Worm (Caenorhabditis elegans) whole organism, late embryonic: ENCODE data around the gene asns-1.

Experiments used
- K02D7.2 ChIP-seq: sonication (generic microtip); optimal IDR thresholded peaks from 2 replicates; lab custom pipeline; 2017; ENCODE audit warnings: mild to moderate bottlenecking, missing genetic modification characterization, missing compliant biosample characterization
- ceh-14 ChIP-seq: sonication (generic microtip); optimal IDR thresholded peaks from 2 replicates; lab custom pipeline; 2016; ENCODE audit warnings: missing genotype, missing genetic modification characterization, missing compliant biosample characterization
- ceh-22 ChIP-seq: sonication (generic microtip); optimal IDR thresholded peaks from 2 replicates; lab custom pipeline; 2017; ENCODE audit warnings: missing biosample characterization, missing genetic modification characterization
- ceh-30 ChIP-seq: fragments of 150-350 bp; optimal IDR thresholded peaks from 2 replicates; lab custom pipeline; 2014; ENCODE audit warnings: missing biosample characterization, missing genetic modification characterization
- elt-2 ChIP-seq: sonication (generic microtip); optimal IDR thresholded peaks from 2 replicates; lab custom pipeline; 2016; ENCODE audit warnings: missing genetic modification reagents, missing genetic modification characterization, missing compliant biosample characterization
- nhr-11 ChIP-seq: fragments of 150-350 bp; optimal IDR thresholded peaks from 2 replicates; lab custom pipeline; 2014; ENCODE audit warnings: missing biosample characterization, missing genetic modification characterization
- nhr-232 ChIP-seq: sonication (generic microtip); optimal IDR thresholded peaks from 2 replicates; lab custom pipeline; 2016; ENCODE audit warnings: missing genetic modification characterization, missing compliant biosample characterization
- pha-4 ChIP-seq: fragments of 150-350 bp; optimal IDR thresholded peaks from 2 replicates; lab custom pipeline; 2018; ENCODE audit warnings: missing biosample characterization, missing genetic modification reagents, missing genetic modification characterization
- pqm-1 ChIP-seq: sonication (generic microtip); optimal IDR thresholded peaks from 2 replicates; lab custom pipeline; 2016; ENCODE audit warnings: missing genetic modification characterization, missing compliant biosample characterization
- ref-2 ChIP-seq: sonication (generic microtip); optimal IDR thresholded peaks from 2 replicates; lab custom pipeline; 2016; ENCODE audit warnings: missing genetic modification characterization, missing compliant biosample characterization

DNA sequence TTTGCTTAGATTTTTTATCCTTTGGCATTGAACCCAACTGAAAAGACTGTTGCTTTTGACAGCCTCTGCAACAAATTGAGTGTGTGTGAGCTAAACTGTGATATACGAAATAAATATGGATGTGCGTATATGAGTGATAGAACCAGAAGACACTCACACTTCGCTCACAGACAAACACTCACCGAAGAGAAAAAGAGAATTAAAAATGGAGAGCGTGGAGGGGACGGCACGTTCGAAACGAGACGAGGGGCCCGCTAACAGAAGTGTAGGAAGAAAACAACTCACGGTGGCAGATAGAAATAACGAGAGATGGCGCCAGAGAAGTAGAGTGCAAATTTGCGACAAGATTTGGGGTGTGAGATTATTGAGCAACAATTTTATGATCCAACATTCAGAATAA, 27.7 kb upstream of the asns-1 start:
- TF ChIP-seq pha-4 (tag; lab: Kevin White, UChicago) (no peak), nhr-232 (no peak), nhr-11 (tag; lab: Kevin White, UChicago) (no peak), ceh-22 (tag; lab: Kevin White, UChicago) (no peak), K02D7.2 (no peak), ref-2 (tag; lab: Kevin White, UChicago) (no peak), ceh-30 (tag; lab: Kevin White, UChicago) (no peak), ceh-14 (tag; lab: Kevin White, UChicago) (no peak), elt-2 (no peak), pqm-1 (tag; lab: Kevin White, UChicago) (no peak)
